Worm (Caenorhabditis elegans) whole organism, L3 larva: Measurements from ENCODE around the gene taf-6.1.

Source experiments
- R02D3.7 ChIP-seq: fragments of 150-350 bp; optimal IDR thresholded peaks from 2 replicates; lab custom pipeline; 2014; ENCODE audit warnings: missing biosample characterization, missing genetic modification characterization
- ZK546.5 ChIP-seq: sonication (generic microtip); optimal IDR thresholded peaks from 2 replicates; lab custom pipeline; 2017; ENCODE audit warnings: missing biosample characterization, missing genetic modification characterization
- aly-2 ChIP-seq: fragments of 150-350 bp; optimal IDR thresholded peaks from 2 replicates; lab custom pipeline; 2014; ENCODE audit warnings: missing biosample characterization, missing genetic modification characterization
- ama-1 ChIP-seq: fragments of 150-350 bp; optimal IDR thresholded peaks from 2 replicates; lab custom pipeline; 2018
- ceh-16 ChIP-seq: sonication (generic microtip); optimal IDR thresholded peaks from 2 replicates; lab custom pipeline; 2017; ENCODE audit warnings: missing biosample characterization, missing genetic modification characterization
- ceh-28 ChIP-seq: fragments of 150-350 bp; optimal IDR thresholded peaks from 2 replicates; lab custom pipeline; 2014; ENCODE audit warnings: missing biosample characterization, missing genetic modification reagents, missing genetic modification characterization
- ceh-82 ChIP-seq: fragments of 150-350 bp; optimal IDR thresholded peaks from 2 replicates; lab custom pipeline; 2014; ENCODE audit warnings: missing biosample characterization, missing genetic modification characterization
- ceh-9 ChIP-seq: sonication (generic microtip); optimal IDR thresholded peaks from 2 replicates; lab custom pipeline; 2018; ENCODE audit warnings: missing biosample characterization, missing genetic modification characterization
- daf-12 ChIP-seq: fragments of 150-350 bp; optimal IDR thresholded peaks from 2 replicates; lab custom pipeline; 2014; ENCODE audit warnings: missing biosample characterization, missing genetic modification reagents, missing genetic modification characterization
- egl-27 ChIP-seq: sonication (generic microtip); optimal IDR thresholded peaks from 4 replicates; lab custom pipeline; 2017; ENCODE audit warnings: missing biosample characterization, missing genetic modification reagents, missing genetic modification characterization
- egl-5 ChIP-seq: fragments of 150-350 bp; optimal IDR thresholded peaks from 2 replicates; lab custom pipeline; 2017; ENCODE audit warnings: missing biosample characterization, missing genetic modification reagents, missing genetic modification characterization, inconsistent platforms
- elt-1 ChIP-seq: fragments of 150-350 bp; optimal IDR thresholded peaks from 2 replicates; lab custom pipeline; 2014; ENCODE audit warnings: missing biosample characterization, missing genetic modification characterization
- elt-2 ChIP-seq: sonication (generic microtip); optimal IDR thresholded peaks from 2 replicates; lab custom pipeline; 2016; ENCODE audit warnings: missing genetic modification reagents, mild to moderate bottlenecking, missing genetic modification characterization, missing compliant biosample characterization
- elt-3 ChIP-seq, 3 experiments: fragments of 150-350 bp in 1 of 3; sonication (generic microtip) in 2 of 3; optimal IDR thresholded peaks; 2 replicates in 2 of 3; 4 replicates in 1 of 3; lab custom pipeline; 2014 to 2017; ENCODE audit warnings: missing biosample characterization in 3 of 3, missing genetic modification characterization in 3 of 3
- eor-1 ChIP-seq, 2 experiments: fragments of 150-350 bp; optimal IDR thresholded peaks; 2 replicates each; lab custom pipeline; 2014 to 2018; ENCODE audit warnings: missing biosample characterization in 2 of 2, missing genetic modification characterization in 2 of 2
- fkh-10 ChIP-seq: sonication (generic microtip); optimal IDR thresholded peaks from 2 replicates; lab custom pipeline; 2017; ENCODE audit warnings: missing biosample characterization, missing genetic modification reagents, missing genetic modification characterization
- fkh-2 ChIP-seq: fragments of 150-350 bp; optimal IDR thresholded peaks from 2 replicates; lab custom pipeline; 2014; ENCODE audit warnings: missing biosample characterization, missing genetic modification reagents, missing genetic modification characterization
- fos-1 ChIP-seq: fragments of 150-350 bp; optimal IDR thresholded peaks from 2 replicates; lab custom pipeline; 2014; ENCODE audit warnings: missing biosample characterization, missing genetic modification characterization
- hmg-11 ChIP-seq: sonication (generic microtip); optimal IDR thresholded peaks from 2 replicates; lab custom pipeline; 2016; ENCODE audit warnings: missing genetic modification characterization, missing compliant biosample characterization
- jun-1 ChIP-seq: fragments of 150-350 bp; optimal IDR thresholded peaks from 2 replicates; lab custom pipeline; 2014; ENCODE audit warnings: missing biosample characterization, missing genetic modification reagents, missing genetic modification characterization
- lin-15B ChIP-seq: fragments of 150-350 bp; optimal IDR thresholded peaks from 2 replicates; lab custom pipeline; 2014; ENCODE audit warnings: missing biosample characterization, missing genetic modification characterization
- lin-39 ChIP-seq: fragments of 150-350 bp; optimal IDR thresholded peaks from 2 replicates; lab custom pipeline; 2018; ENCODE audit warnings: missing biosample characterization, missing genetic modification reagents, missing genetic modification characterization
- mdl-1 ChIP-seq: fragments of 150-350 bp; optimal IDR thresholded peaks from 2 replicates; lab custom pipeline; 2014; ENCODE audit warnings: missing biosample characterization, missing genetic modification characterization
- mml-1 ChIP-seq: fragments of 150-350 bp; sonication (generic microtip); optimal IDR thresholded peaks from 3 replicates; lab custom pipeline; 2014; ENCODE audit warnings: missing biosample characterization, missing genetic modification characterization
- nfya-1 ChIP-seq: sonication (generic microtip); optimal IDR thresholded peaks from 2 replicates; lab custom pipeline; 2017; ENCODE audit warnings: missing genetic modification characterization, mild to moderate bottlenecking, missing compliant biosample characterization, antibody characterized with exemption, moderate library complexity; ENCODE audit not compliant: insufficient read depth
- nhr-11 ChIP-seq: fragments of 150-350 bp; optimal IDR thresholded peaks from 2 replicates; lab custom pipeline; 2014; ENCODE audit warnings: missing biosample characterization, missing genetic modification characterization
- nhr-12 ChIP-seq: fragments of 150-350 bp; optimal IDR thresholded peaks from 2 replicates; lab custom pipeline; 2014; ENCODE audit warnings: missing biosample characterization, missing genetic modification characterization
- nhr-23 ChIP-seq: fragments of 150-350 bp; optimal IDR thresholded peaks from 2 replicates; lab custom pipeline; 2014; ENCODE audit warnings: missing biosample characterization, missing genetic modification reagents, missing genetic modification characterization
- nhr-237 ChIP-seq: fragments of 150-350 bp; optimal IDR thresholded peaks from 2 replicates; lab custom pipeline; 2014; ENCODE audit warnings: missing biosample characterization, missing genetic modification characterization
- nhr-25 ChIP-seq: sonication (generic microtip); optimal IDR thresholded peaks from 2 replicates; lab custom pipeline; 2017; ENCODE audit warnings: missing biosample characterization, missing genetic modification characterization
- nhr-28 ChIP-seq: fragments of 150-350 bp; optimal IDR thresholded peaks from 2 replicates; lab custom pipeline; 2014; ENCODE audit warnings: missing biosample characterization, missing genetic modification characterization
- nhr-43 ChIP-seq: sonication (generic microtip); optimal IDR thresholded peaks from 2 replicates; lab custom pipeline; 2016; ENCODE audit warnings: mild to moderate bottlenecking, missing genetic modification characterization, missing compliant biosample characterization; ENCODE audit not compliant: poor library complexity, severe bottlenecking
- nhr-67 ChIP-seq: fragments of 150-350 bp; optimal IDR thresholded peaks from 2 replicates; lab custom pipeline; 2014; ENCODE audit warnings: missing biosample characterization, missing genetic modification characterization
- nhr-76 ChIP-seq: fragments of 150-350 bp; sonication (generic microtip); optimal IDR thresholded peaks from 5 replicates; lab custom pipeline; 2014; ENCODE audit warnings: missing biosample characterization, missing genetic modification characterization
- nhr-77 ChIP-seq: fragments of 150-350 bp; optimal IDR thresholded peaks from 2 replicates; lab custom pipeline; 2014; ENCODE audit warnings: missing biosample characterization, missing genetic modification characterization
- pha-4 ChIP-seq: fragments of 150-350 bp; optimal IDR thresholded peaks from 2 replicates; lab custom pipeline; 2014; ENCODE audit warnings: missing biosample characterization, missing genetic modification reagents, missing genetic modification characterization
- pqm-1 ChIP-seq: fragments of 150-350 bp; optimal IDR thresholded peaks from 2 replicates; lab custom pipeline; 2017; ENCODE audit warnings: missing biosample characterization, missing genetic modification characterization, inconsistent platforms
- sea-2 ChIP-seq: fragments of 150-350 bp; sonication (generic microtip); optimal IDR thresholded peaks from 4 replicates; lab custom pipeline; 2014; ENCODE audit warnings: missing biosample characterization, missing genetic modification reagents, missing genetic modification characterization
- skn-1 ChIP-seq: fragments of 150-350 bp; optimal IDR thresholded peaks from 2 replicates; lab custom pipeline; 2014; ENCODE audit warnings: missing biosample characterization, missing genetic modification characterization
- snpc-4 ChIP-seq: fragments of 150-350 bp; optimal IDR thresholded peaks from 2 replicates; lab custom pipeline; 2014; ENCODE audit warnings: missing biosample characterization, missing genetic modification characterization
- tbx-2 ChIP-seq: sonication (generic microtip); optimal IDR thresholded peaks from 2 replicates; lab custom pipeline; 2016; ENCODE audit warnings: mild to moderate bottlenecking, missing genetic modification characterization, missing compliant biosample characterization
- unc-39 ChIP-seq: sonication (generic microtip); optimal IDR thresholded peaks from 4 replicates; lab custom pipeline; 2017; ENCODE audit warnings: missing biosample characterization, missing genetic modification characterization
- unc-62 ChIP-seq: fragments of 150-350 bp; sonication (generic microtip); optimal IDR thresholded peaks from 4 replicates; lab custom pipeline; 2014; ENCODE audit warnings: missing biosample characterization, missing genetic modification reagents, missing genetic modification characterization
- zag-1 ChIP-seq: fragments of 150-350 bp; optimal IDR thresholded peaks from 2 replicates; lab custom pipeline; 2014; ENCODE audit warnings: missing biosample characterization, missing genetic modification characterization
- ztf-11 ChIP-seq: fragments of 150-350 bp; optimal IDR thresholded peaks from 2 replicates; lab custom pipeline; 2014; ENCODE audit warnings: missing biosample characterization, missing genetic modification characterization
- ztf-4 ChIP-seq: fragments of 150-350 bp; optimal IDR thresholded peaks from 2 replicates; lab custom pipeline; 2014; ENCODE audit warnings: missing biosample characterization, missing genetic modification characterization

Gene taf-6.1

DNA sequence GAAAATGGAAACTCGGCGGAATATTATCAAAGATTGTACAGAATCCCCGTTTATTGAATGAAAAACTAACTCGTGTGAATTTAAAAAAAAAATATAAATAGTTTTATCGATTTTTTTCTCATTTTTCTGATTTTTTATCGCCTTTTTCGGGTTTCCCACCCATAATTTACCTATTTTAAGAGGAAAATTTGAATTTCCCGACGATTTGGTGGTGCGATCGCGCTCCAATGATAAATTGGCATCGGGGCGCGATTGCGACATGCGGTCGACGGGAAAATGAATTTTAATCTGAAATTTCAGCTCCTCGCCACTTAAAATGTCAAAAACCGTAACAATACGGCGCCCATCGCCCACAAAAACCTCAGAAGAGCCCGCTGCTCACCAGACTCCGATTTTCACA lies at the start of gene taf-6.1:
taf-6.1 (plus strand) TSS at position 301 of the 400 bp plus-strand sequence.
- TF ChIP-seq elt-3 (tag; optimal IDR thresholded peaks at IDR 0.05; lab: Kevin White, UChicago) (no peak), nhr-77 (tag; lab: Kevin White, UChicago) (no peak), nfya-1 (tag; lab: Kevin White, UChicago) (no peak), zag-1 (tag; lab: Kevin White, UChicago) (no peak), elt-1 (no peak)

DNA sequence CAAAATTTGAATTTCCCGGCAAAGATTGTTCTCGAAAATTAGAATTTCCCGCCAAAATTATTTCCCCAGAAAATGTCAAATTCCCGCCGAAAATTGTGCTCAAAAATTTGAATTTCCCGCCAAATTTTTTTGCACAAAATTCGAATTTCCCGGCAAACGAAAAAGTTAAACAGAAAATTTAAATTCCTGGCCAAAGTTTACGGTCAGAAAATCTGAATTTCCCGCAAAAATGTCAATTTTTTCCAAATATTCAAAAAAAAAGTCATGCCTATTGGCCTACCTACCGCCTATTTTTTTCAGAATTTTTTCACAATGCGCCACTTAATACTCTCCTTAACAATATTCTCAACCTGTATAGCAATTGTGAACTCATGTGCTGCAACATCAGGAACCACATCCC lies 44.9 kb upstream of the taf-6.1 start, which contains the start of gene K02E7.1:
K02E7.1 (plus strand) TSS at position 301 of the 400 bp plus-strand sequence.
- TF ChIP-seq pha-4 (tag; lab: Kevin White, UChicago) (no peak), nhr-77 (tag; lab: Kevin White, UChicago) (no peak), nhr-25 (tag; lab: Kevin White, UChicago) (no peak), egl-5 (tag; lab: Kevin White, UChicago) (no peak), R02D3.7 (tag; lab: Kevin White, UChicago) (no peak), ztf-4 (tag; lab: Kevin White, UChicago) (no peak), nhr-43 (no peak), sea-2 (GFP tag; lab: Kevin White, UChicago) (no peak), ceh-28 (tag; lab: Kevin White, UChicago) (no peak), lin-15B (tag; lab: Kevin White, UChicago) (no peak), nhr-76 (tag; lab: Kevin White, UChicago) (no peak), fos-1 (no peak), skn-1 (tag; lab: Kevin White, UChicago) (no peak), hmg-11 (no peak), nhr-237 (tag; lab: Kevin White, UChicago) (no peak), fkh-2 (tag; lab: Kevin White, UChicago) (no peak), nfya-1 (tag; lab: Kevin White, UChicago) (no peak), ceh-16 (tag; lab: Kevin White, UChicago) (no peak), elt-3 (tag; optimal IDR thresholded peaks at IDR 0.05; lab: Kevin White, UChicago) (no peak), lin-39 (no peak)

DNA sequence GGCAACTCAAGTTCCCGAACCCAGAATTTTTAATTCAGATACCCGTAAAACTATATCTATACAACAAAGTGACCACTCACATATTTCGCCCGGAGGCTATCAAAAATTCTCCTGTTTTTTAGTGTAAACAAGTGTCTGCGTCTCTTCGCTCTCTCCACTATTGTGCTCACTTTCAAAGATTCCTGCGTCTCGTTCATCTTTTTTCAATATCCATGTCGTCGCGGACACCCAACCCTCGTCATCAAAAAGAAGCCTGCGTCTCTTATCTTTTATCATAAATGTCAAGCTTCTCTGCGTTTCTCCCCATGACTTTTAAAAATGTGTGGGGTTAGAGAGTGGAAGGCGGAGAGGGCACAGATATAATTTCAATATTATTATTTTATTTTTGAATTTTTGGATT lies 42.9 kb upstream of the taf-6.1 start:
- TF ChIP-seq R02D3.7 (tag; lab: Kevin White, UChicago), result no peak
- TF ChIP-seq nhr-43, result no peak
- TF ChIP-seq pqm-1, result no peak
- no peak for TF ChIP-seq eor-1 (tag; optimal IDR thresholded peaks at IDR 0.05; lab: Kevin White, UChicago)
- TF ChIP-seq unc-62 (GFP tag; lab: Kevin White, UChicago), result no peak
- peak; percentile 11 for TF ChIP-seq lin-39
- TF ChIP-seq zag-1 (tag; lab: Kevin White, UChicago), result no peak
- peak; percentile 61 for TF ChIP-seq nfya-1 (tag; lab: Kevin White, UChicago)
- no peak for TF ChIP-seq jun-1 (tag; lab: Kevin White, UChicago)
- TF ChIP-seq egl-27 (tag; lab: Kevin White, UChicago), result no peak
- TF ChIP-seq elt-3 (tag; optimal IDR thresholded peaks at IDR 0.05; lab: Kevin White, UChicago), result no peak
- no peak for TF ChIP-seq ceh-28 (tag; lab: Kevin White, UChicago)
- TF ChIP-seq ceh-82, result no peak
- TF ChIP-seq nhr-77 (tag; lab: Kevin White, UChicago), result no peak
- no peak for TF ChIP-seq unc-39 (tag; lab: Kevin White, UChicago)
- no peak for TF ChIP-seq nhr-12 (tag; lab: Kevin White, UChicago)
- no peak for TF ChIP-seq nhr-76 (tag; lab: Kevin White, UChicago)
- no peak for TF ChIP-seq ama-1 (lab: Kevin White, UChicago)
- TF ChIP-seq aly-2, result no peak
- TF ChIP-seq elt-2 (tag; lab: Kevin White, UChicago), result no peak
- TF ChIP-seq lin-15B (tag; lab: Kevin White, UChicago), result peak; percentile 10
- TF ChIP-seq fkh-10, result no peak
- TF ChIP-seq fos-1, result no peak
- TF ChIP-seq egl-5 (tag; lab: Kevin White, UChicago), result peak; percentile 57
- no peak for TF ChIP-seq nhr-28 (tag; lab: Kevin White, UChicago)
- no peak for TF ChIP-seq nhr-237 (tag; lab: Kevin White, UChicago)
- TF ChIP-seq ceh-9 (tag; lab: Kevin White, UChicago), result no peak
- no peak for TF ChIP-seq ztf-4 (tag; lab: Kevin White, UChicago)
- TF ChIP-seq elt-1, result no peak
- peak; percentile 32 for TF ChIP-seq snpc-4 (tag; lab: Kevin White, UChicago)
- no peak for TF ChIP-seq daf-12 (tag; lab: Kevin White, UChicago)
- no peak for TF ChIP-seq nhr-23 (tag; lab: Kevin White, UChicago)
- TF ChIP-seq ztf-11 (tag; lab: Kevin White, UChicago), result no peak
- TF ChIP-seq mml-1 (tag; lab: Kevin White, UChicago), result no peak
- TF ChIP-seq ceh-16 (tag; lab: Kevin White, UChicago), result no peak
- peak; percentile 59 for TF ChIP-seq hmg-11
- no peak for TF ChIP-seq sea-2 (GFP tag; lab: Kevin White, UChicago)
- TF ChIP-seq nhr-11 (tag; lab: Kevin White, UChicago), result no peak
- no peak for TF ChIP-seq mdl-1 (tag; lab: Kevin White, UChicago)
- TF ChIP-seq tbx-2 (tag; lab: Kevin White, UChicago), result no peak
- TF ChIP-seq nhr-25 (tag; lab: Kevin White, UChicago), result no peak
- TF ChIP-seq fkh-2 (tag; lab: Kevin White, UChicago), result no peak
- TF ChIP-seq nhr-67, result no peak
- no peak for TF ChIP-seq ZK546.5 (tag; lab: Kevin White, UChicago)
- peak; percentile 81 for TF ChIP-seq skn-1 (tag; lab: Kevin White, UChicago)
- TF ChIP-seq pha-4 (tag; lab: Kevin White, UChicago), result peak; percentile 35
